Worm (Caenorhabditis elegans) whole organism, L4 larva: Measurements from ENCODE around the gene abhd-14.
"Not testable (repeated sequence)": the region's sequence is repeated elsewhere in the genome, so short reads cannot be mapped to it uniquely, and the experiment has no call there.

Source experiments
- T26A8.4 ChIP-seq: fragments of 200-800 bp; sonication (Bioruptor generic); IDR thresholded peaks from 2 replicates; pipeline ENCODE4 v1.3.6; 2022; ENCODE audit warnings: missing genetic modification characterization, missing compliant biosample characterization
- ceh-44 ChIP-seq: fragments of 200-800 bp; sonication (Bioruptor generic); IDR thresholded peaks from 2 replicates; pipeline ENCODE4 v1.3.6; 2022; ENCODE audit warnings: missing genetic modification reagents, missing genetic modification characterization, missing compliant biosample characterization
- dmd-6 ChIP-seq: fragments of 200-800 bp; sonication (Bioruptor generic); IDR thresholded peaks from 2 replicates; pipeline ENCODE4 v1.3.6; 2022; ENCODE audit warnings: missing genetic modification reagents, missing genetic modification characterization, missing compliant biosample characterization
- gei-8 ChIP-seq: fragments of 200-800 bp; sonication (Bioruptor generic); optimal IDR thresholded peaks from 2 replicates; lab custom pipeline; 2018; ENCODE audit warnings: mild to moderate bottlenecking, missing genetic modification characterization, missing compliant biosample characterization
- lin-13 ChIP-seq: fragments of 150-350 bp; optimal IDR thresholded peaks from 2 replicates; lab custom pipeline; 2014; ENCODE audit warnings: missing biosample characterization, missing genetic modification reagents, missing genetic modification characterization
- lsy-2 ChIP-seq, 2 experiments: fragments of 150-350 bp in 1 of 2; sonication (generic microtip) in 1 of 2; optimal IDR thresholded peaks; 2 replicates each; lab custom pipeline; 2014 to 2017; ENCODE audit warnings: missing biosample characterization in 2 of 2, missing genetic modification characterization in 2 of 2
- mdl-1 ChIP-seq, 2 experiments: fragments of 150-350 bp in 1 of 2; sonication (generic microtip) in 1 of 2; optimal IDR thresholded peaks; 2 replicates each; lab custom pipeline; 2014 to 2017; ENCODE audit warnings: missing biosample characterization in 2 of 2, missing genetic modification characterization in 2 of 2
- mes-2 ChIP-seq: sonication (generic microtip); optimal IDR thresholded peaks from 2 replicates; lab custom pipeline; 2016; ENCODE audit warnings: missing genotype, mild to moderate bottlenecking, missing genetic modification characterization, missing compliant biosample characterization; ENCODE audit not compliant: poor library complexity, severe bottlenecking
- nhr-42 ChIP-seq: fragments of 200-800 bp; sonication (Bioruptor generic); IDR thresholded peaks from 2 replicates; pipeline ENCODE4 v1.3.6; 2022; ENCODE audit warnings: missing genetic modification characterization, missing compliant biosample characterization
- pha-4 ChIP-seq, 2 experiments: fragments of 150-350 bp in 1 of 2; fragments of 200-800 bp in 1 of 2; sonication (Bioruptor generic) in 1 of 2; IDR thresholded peaks in 1 of 2; optimal IDR thresholded peaks in 1 of 2; 2 replicates each; pipeline versions ENCODE4 v1.3.6 to Lab custom; 2014 to 2022; ENCODE audit warnings: missing genetic modification characterization in 2 of 2, missing genetic modification reagents in 2 of 2, missing biosample characterization in 1 of 2, missing compliant biosample characterization in 1 of 2
- unc-39 ChIP-seq: sonication (generic microtip); optimal IDR thresholded peaks from 2 replicates; lab custom pipeline; 2017; ENCODE audit warnings: missing biosample characterization, missing genetic modification characterization
- ztf-7 ChIP-seq: fragments of 150-350 bp; optimal IDR thresholded peaks from 2 replicates; lab custom pipeline; 2014; ENCODE audit warnings: missing biosample characterization, missing genetic modification characterization

DNA sequence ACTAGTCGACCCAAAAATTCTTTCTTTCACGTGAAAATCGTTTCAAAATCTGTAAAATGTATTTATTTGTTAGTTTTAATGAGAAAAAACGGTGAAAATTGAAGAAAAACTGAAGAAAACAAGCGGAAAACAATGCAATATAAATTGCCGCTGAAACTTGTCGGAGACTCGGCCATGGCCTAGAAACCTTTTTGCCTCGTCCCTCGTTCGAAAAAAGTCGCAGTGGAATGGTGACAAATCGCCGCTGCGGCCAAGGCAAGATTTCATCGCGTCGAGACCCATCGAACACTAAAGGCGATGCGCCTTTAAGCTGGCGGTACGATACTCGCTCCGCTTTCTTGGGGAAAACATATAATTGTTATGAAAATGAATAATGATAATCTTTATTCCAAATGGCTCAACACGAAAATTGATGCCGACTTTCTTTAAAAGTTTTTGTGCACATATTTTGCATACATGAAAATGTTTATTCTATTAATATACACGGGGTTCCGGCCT, 21.8 kb upstream of the abhd-14 start, which contains the start of gene Y55F3AM.21:
- TF ChIP-seq nhr-42 (GFP tag; lab: Robert Waterston, UW); lsy-2 (tag; optimal IDR thresholded peaks at IDR 0.05; lab: Kevin White, UChicago); mdl-1 (tag; optimal IDR thresholded peaks at IDR 0.05; lab: Kevin White, UChicago); unc-39 (tag; lab: Kevin White, UChicago); ceh-44; pha-4 (GFP tag; IDR thresholded peaks at IDR 0.05; lab: Robert Waterston, UW); pha-4 (tag; optimal IDR thresholded peaks at IDR 0.05; lab: Kevin White, UChicago); mes-2 (tag; lab: Kevin White, UChicago); ztf-7 (tag; lab: Kevin White, UChicago); lin-13 (GFP tag; lab: Kevin White, UChicago); dmd-6 (GFP tag; lab: Robert Waterston, UW); gei-8; T26A8.4: not testable (repeated sequence)
